Fruit fly (Drosophila melanogaster): ENCODE results near the gene Uev1A.

dm6 chr3L:5360039-5360988 is 5.7 kb downstream of the Uev1A start, which contains the start of gene Cyt-c1:
- TF ChIP-seq Abd-B (GFP tag; optimal IDR thresholded peaks at IDR 0.05) (no peak), lola (GFP tag; optimal IDR thresholded peaks at IDR 0.05) (no peak), Rel (GFP tag; optimal IDR thresholded peaks at IDR 0.05) (no peak), Rel (tag; optimal IDR thresholded peaks at IDR 0.05) (peak; percentile 21), HLH106 (tag; optimal IDR thresholded peaks at IDR 0.05) (no peak), CG9705 (GFP tag; optimal IDR thresholded peaks at IDR 0.05) (no peak), Myc (optimal IDR thresholded peaks at IDR 0.05) (no peak), tai (GFP tag; optimal IDR thresholded peaks at IDR 0.05) (no peak), OdsH (GFP tag; optimal IDR thresholded peaks at IDR 0.05) (no peak)
